Worm (Caenorhabditis elegans): Measurements from ENCODE around the gene str-185.

The str-185 gene

ce11 chrIV:4399418-4400136 is 30.2 kb downstream of the str-185 start:
- no peak for TF ChIP-seq nhr-80 (tag; optimal IDR thresholded peaks at IDR 0.05)
- TF ChIP-seq F37B4.10 (GFP tag; IDR thresholded peaks at IDR 0.05), result 0 out of 2 replicates have a peak, but pooled peaks have one; percentile 10
- TF ChIP-seq Y67H2A.10 (GFP tag; conservative IDR thresholded peaks at IDR 0.05), result no peak
- peak; percentile 3 for TF ChIP-seq lin-40 (tag; optimal IDR thresholded peaks at IDR 0.05)
- 0 out of 2 replicates have a peak, but pooled peaks have one; percentile 30 for TF ChIP-seq dox-1 (GFP tag; IDR thresholded peaks at IDR 0.05)
- no peak for TF ChIP-seq F57C9.4 (tag; optimal IDR thresholded peaks at IDR 0.05)
- TF ChIP-seq nhr-27 (tag; optimal IDR thresholded peaks at IDR 0.05), result no peak
- peak; percentile 94 for TF ChIP-seq zfh-2 (GFP tag; conservative IDR thresholded peaks at IDR 0.05)
- TF ChIP-seq nhr-120 (GFP tag; IDR thresholded peaks at IDR 0.05), result no peak
- TF ChIP-seq D2030.7 (GFP tag; IDR thresholded peaks at IDR 0.05), result no peak
- no peak for TF ChIP-seq F22D6.2 (tag; optimal IDR thresholded peaks at IDR 0.05)
- TF ChIP-seq ztf-3 (GFP tag; optimal IDR thresholded peaks at IDR 0.05), result no peak
- no peak for TF ChIP-seq ama-1 (optimal IDR thresholded peaks at IDR 0.05)
- no peak for TF ChIP-seq ama-1 (GFP tag; optimal IDR thresholded peaks at IDR 0.05)
- TF ChIP-seq mcd-1 (GFP tag; IDR thresholded peaks at IDR 0.05), result 0 out of 2 replicates have a peak, but pooled peaks have one; percentile 24
- no peak for TF ChIP-seq T26A5.8 (tag; optimal IDR thresholded peaks at IDR 0.05)
- TF ChIP-seq F33H1.4 (GFP tag; IDR thresholded peaks at IDR 0.05), result no peak
- TF ChIP-seq zim-3 (tag; optimal IDR thresholded peaks at IDR 0.05), result no peak
- peak; percentile 85 for TF ChIP-seq egrh-3 (GFP tag; IDR thresholded peaks at IDR 0.05)
- no peak for TF ChIP-seq madf-3 (GFP tag; IDR thresholded peaks at IDR 0.05)
- TF ChIP-seq snpc-1.1 (tag; optimal IDR thresholded peaks at IDR 0.05; ENCODE audit: insufficient read depth), result no peak
- no peak for TF ChIP-seq Y56A3A.18 (GFP tag; IDR thresholded peaks at IDR 0.05)
- no peak for TF ChIP-seq egl-44 (GFP tag; IDR thresholded peaks at IDR 0.05)
- no peak for TF ChIP-seq bed-1 (GFP tag; IDR thresholded peaks at IDR 0.05)
- no peak for TF ChIP-seq lsy-27 (tag; optimal IDR thresholded peaks at IDR 0.05; ENCODE audit: borderline replicate concordance, insufficient read depth)
- no peak for TF ChIP-seq ztf-6 (GFP tag; IDR thresholded peaks at IDR 0.05)
- TF ChIP-seq F49E8.2 (tag; optimal IDR thresholded peaks at IDR 0.05; ENCODE audit: insufficient read depth), result no peak
- no peak for TF ChIP-seq ekl-4 (GFP tag; IDR thresholded peaks at IDR 0.05)
- TF ChIP-seq efl-1 (GFP tag; optimal IDR thresholded peaks at IDR 0.05), result no peak
- no peak for TF ChIP-seq rpc-1 (optimal IDR thresholded peaks at IDR 0.05)
- no peak for TF ChIP-seq rpc-1 (tag; optimal IDR thresholded peaks at IDR 0.05)
- peak; percentile 47; the same call in 1 of the 2 replicates for TF ChIP-seq lin-26 (GFP tag; IDR thresholded peaks at IDR 0.05)

DNA sequence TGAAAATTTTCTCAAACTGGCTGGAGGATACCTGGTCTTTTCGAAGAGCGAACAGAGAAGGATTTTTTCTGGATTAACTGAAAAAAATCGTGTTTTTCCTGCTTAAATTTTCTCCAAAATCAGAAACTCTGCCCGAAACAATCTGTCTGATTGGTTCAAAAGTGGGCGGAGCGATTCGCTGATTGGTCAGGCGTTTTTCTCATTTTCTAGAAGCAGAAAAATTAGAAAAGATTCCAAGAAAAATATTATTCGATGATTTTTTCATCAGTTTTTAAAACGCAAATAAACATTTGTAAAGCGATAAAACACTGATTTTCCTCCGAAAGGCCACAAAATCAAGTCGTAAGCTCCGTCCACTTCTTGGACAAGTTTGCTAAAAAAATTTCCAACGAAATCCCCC is 30.9 kb downstream of the str-185 start:
- TF ChIP-seq aptf-3 (GFP tag; IDR thresholded peaks at IDR 0.05) (no peak), T26A5.8 (tag; optimal IDR thresholded peaks at IDR 0.05) (no peak), lsl-1 (GFP tag; optimal IDR thresholded peaks at IDR 0.05) (no peak), nhr-120 (GFP tag; IDR thresholded peaks at IDR 0.05) (no peak), snpc-3.4 (tag; optimal IDR thresholded peaks at IDR 0.05) (no peak), lin-35 (GFP tag; optimal IDR thresholded peaks at IDR 0.05) (no peak), mcd-1 (GFP tag; IDR thresholded peaks at IDR 0.05) (no peak), snpc-4 (GFP tag; optimal IDR thresholded peaks at IDR 0.05) (no peak), snpc-4 (tag; optimal IDR thresholded peaks at IDR 0.05) (no peak), tbp1 (GFP tag; optimal IDR thresholded peaks at IDR 0.05) (no peak), rec-8 (tag; optimal IDR thresholded peaks at IDR 0.05) (no peak), nfya-2 (GFP tag; IDR thresholded peaks at IDR 0.05) (no peak), C17E4.6 (GFP tag; IDR thresholded peaks at IDR 0.05) (no peak), K12H6.12 (tag; optimal IDR thresholded peaks at IDR 0.05) (no peak)
